Worm (Caenorhabditis elegans) whole organism, late embryonic: ENCODE measurements around the gene sms-3.

Experiments used
- C08G9.2 ChIP-seq: sonication (generic microtip); optimal IDR thresholded peaks from 2 replicates; lab custom pipeline; 2016; ENCODE audit warnings: mild to moderate bottlenecking, missing genetic modification characterization, moderate library complexity, missing compliant biosample characterization
- C38D4.7 ChIP-seq: fragments of 200-800 bp; sonication (Bioruptor generic); optimal IDR thresholded peaks from 2 replicates; lab custom pipeline; 2018; ENCODE audit warnings: mild to moderate bottlenecking, missing genetic modification characterization, moderate library complexity, missing compliant biosample characterization
- F13H6.1 ChIP-seq: sonication (generic microtip); optimal IDR thresholded peaks from 2 replicates; lab custom pipeline; 2016; ENCODE audit warnings: missing genetic modification characterization, missing compliant biosample characterization
- K02D7.2 ChIP-seq: sonication (generic microtip); optimal IDR thresholded peaks from 2 replicates; lab custom pipeline; 2017; ENCODE audit warnings: mild to moderate bottlenecking, missing genetic modification characterization, missing compliant biosample characterization
- Y22D7AL.16 ChIP-seq: sonication (generic microtip); optimal IDR thresholded peaks from 2 replicates; lab custom pipeline; 2016; ENCODE audit warnings: missing genetic modification characterization, missing compliant biosample characterization
- ahr-1 ChIP-seq: sonication (generic microtip); optimal IDR thresholded peaks from 2 replicates; lab custom pipeline; 2016; ENCODE audit warnings: missing genetic modification characterization, missing compliant biosample characterization
- ceh-14 ChIP-seq: sonication (generic microtip); optimal IDR thresholded peaks from 2 replicates; lab custom pipeline; 2016; ENCODE audit warnings: missing genotype, missing genetic modification characterization, missing compliant biosample characterization
- ceh-18 ChIP-seq: sonication (generic microtip); optimal IDR thresholded peaks from 2 replicates; lab custom pipeline; 2016; ENCODE audit warnings: missing genetic modification characterization, missing compliant biosample characterization
- ceh-19 ChIP-seq: fragments of 200-800 bp; sonication (Bioruptor generic); optimal IDR thresholded peaks from 2 replicates; lab custom pipeline; 2018; ENCODE audit warnings: mild to moderate bottlenecking, missing genetic modification characterization, missing compliant biosample characterization
- ceh-2 ChIP-seq: sonication (generic microtip); optimal IDR thresholded peaks from 2 replicates; lab custom pipeline; 2016; ENCODE audit warnings: missing genotype, missing genetic modification characterization, missing compliant biosample characterization
- ceh-24 ChIP-seq: sonication (generic microtip); optimal IDR thresholded peaks from 2 replicates; lab custom pipeline; 2016; ENCODE audit warnings: mild to moderate bottlenecking, missing genetic modification characterization, missing compliant biosample characterization
- ceh-31 ChIP-seq: sonication (generic microtip); optimal IDR thresholded peaks from 2 replicates; lab custom pipeline; 2016; ENCODE audit warnings: missing genetic modification characterization, missing compliant biosample characterization
- ceh-34 ChIP-seq: sonication (generic microtip); optimal IDR thresholded peaks from 2 replicates; lab custom pipeline; 2016; ENCODE audit warnings: mild to moderate bottlenecking, missing genetic modification characterization, missing compliant biosample characterization
- ceh-6 ChIP-seq: fragments of 200-800 bp; sonication (Bioruptor generic); optimal IDR thresholded peaks from 2 replicates; lab custom pipeline; 2018; ENCODE audit warnings: mild to moderate bottlenecking, missing genetic modification characterization, missing compliant biosample characterization
- ceh-9 ChIP-seq: sonication (generic microtip); optimal IDR thresholded peaks from 2 replicates; lab custom pipeline; 2016; ENCODE audit warnings: mild to moderate bottlenecking, missing genetic modification characterization, inconsistent platforms, missing compliant biosample characterization
- che-1 ChIP-seq: sonication (generic microtip); optimal IDR thresholded peaks from 2 replicates; lab custom pipeline; 2016; ENCODE audit warnings: mild to moderate bottlenecking, missing genetic modification characterization, missing compliant biosample characterization
- dve-1 ChIP-seq: sonication (generic microtip); optimal IDR thresholded peaks from 2 replicates; lab custom pipeline; 2017; ENCODE audit warnings: antibody characterized with exemption, mild to moderate bottlenecking, missing genetic modification characterization, missing compliant biosample characterization
- elt-2 ChIP-seq: sonication (generic microtip); optimal IDR thresholded peaks from 2 replicates; lab custom pipeline; 2016; ENCODE audit warnings: missing genetic modification reagents, missing genetic modification characterization, missing compliant biosample characterization
- elt-4 ChIP-seq: sonication (generic microtip); optimal IDR thresholded peaks from 2 replicates; lab custom pipeline; 2016; ENCODE audit warnings: missing genetic modification characterization, missing compliant biosample characterization
- ets-4 ChIP-seq: sonication (generic microtip); optimal IDR thresholded peaks from 2 replicates; lab custom pipeline; 2016; ENCODE audit warnings: missing genetic modification characterization, missing compliant biosample characterization
- eyg-1 ChIP-seq: sonication (generic microtip); optimal IDR thresholded peaks from 2 replicates; lab custom pipeline; 2016; ENCODE audit warnings: missing genotype, missing genetic modification characterization, missing compliant biosample characterization
- fax-1 ChIP-seq: sonication (generic microtip); optimal IDR thresholded peaks from 2 replicates; lab custom pipeline; 2016; ENCODE audit warnings: missing genotype, missing genetic modification characterization, missing compliant biosample characterization
- fkh-10 ChIP-seq: fragments of 150-350 bp; optimal IDR thresholded peaks from 2 replicates; lab custom pipeline; 2014; ENCODE audit warnings: missing biosample characterization, missing genetic modification reagents, missing genetic modification characterization
- fkh-6 ChIP-seq: sonication (generic microtip); optimal IDR thresholded peaks from 2 replicates; lab custom pipeline; 2016; ENCODE audit warnings: missing genetic modification characterization, missing compliant biosample characterization
- gmeb-2 ChIP-seq: sonication (generic microtip); optimal IDR thresholded peaks from 2 replicates; lab custom pipeline; 2016; ENCODE audit warnings: missing genetic modification characterization, inconsistent platforms, missing compliant biosample characterization
- hlh-13 ChIP-seq: fragments of 200-800 bp; sonication (Bioruptor generic); optimal IDR thresholded peaks from 2 replicates; lab custom pipeline; 2018; ENCODE audit warnings: mild to moderate bottlenecking, missing genetic modification characterization, missing compliant biosample characterization
- hlh-15 ChIP-seq: sonication (generic microtip); optimal IDR thresholded peaks from 2 replicates; lab custom pipeline; 2016; ENCODE audit warnings: missing genetic modification characterization, missing compliant biosample characterization
- hlh-6 ChIP-seq: sonication (generic microtip); optimal IDR thresholded peaks from 2 replicates; lab custom pipeline; 2016; ENCODE audit warnings: missing genotype, missing genetic modification characterization, missing compliant biosample characterization
- lim-6 ChIP-seq: sonication (generic microtip); optimal IDR thresholded peaks from 2 replicates; lab custom pipeline; 2016; ENCODE audit warnings: missing genetic modification characterization, missing compliant biosample characterization
- lin-11 ChIP-seq: fragments of 200-800 bp; sonication (Bioruptor generic); optimal IDR thresholded peaks from 2 replicates; lab custom pipeline; 2018; ENCODE audit warnings: mild to moderate bottlenecking, missing genetic modification characterization, missing compliant biosample characterization
- nfya-1 ChIP-seq: sonication (generic microtip); optimal IDR thresholded peaks from 2 replicates; lab custom pipeline; 2017; ENCODE audit warnings: missing genetic modification characterization, mild to moderate bottlenecking, missing compliant biosample characterization, antibody characterized with exemption, moderate library complexity
- nhr-11 ChIP-seq: fragments of 150-350 bp; optimal IDR thresholded peaks from 2 replicates; lab custom pipeline; 2014; ENCODE audit warnings: missing biosample characterization, missing genetic modification characterization
- pag-3 ChIP-seq: sonication (generic microtip); optimal IDR thresholded peaks from 2 replicates; lab custom pipeline; 2016; ENCODE audit warnings: missing compliant biosample characterization, missing genetic modification characterization, borderline replicate concordance
- pax-1 ChIP-seq: fragments of 150-350 bp; optimal IDR thresholded peaks from 2 replicates; lab custom pipeline; 2014; ENCODE audit warnings: missing biosample characterization, missing genetic modification characterization
- pha-2 ChIP-seq: sonication (generic microtip); optimal IDR thresholded peaks from 2 replicates; lab custom pipeline; 2017; ENCODE audit warnings: mild to moderate bottlenecking, missing genetic modification characterization, missing compliant biosample characterization
- pha-4 ChIP-seq: fragments of 150-350 bp; optimal IDR thresholded peaks from 2 replicates; lab custom pipeline; 2018; ENCODE audit warnings: missing biosample characterization, missing genetic modification reagents, missing genetic modification characterization
- pqm-1 ChIP-seq: sonication (generic microtip); optimal IDR thresholded peaks from 2 replicates; lab custom pipeline; 2016; ENCODE audit warnings: missing genetic modification characterization, missing compliant biosample characterization
- ref-2 ChIP-seq: sonication (generic microtip); optimal IDR thresholded peaks from 2 replicates; lab custom pipeline; 2016; ENCODE audit warnings: missing genetic modification characterization, missing compliant biosample characterization
- sdc-2 ChIP-seq: sonication (generic microtip); optimal IDR thresholded peaks from 2 replicates; lab custom pipeline; 2016; ENCODE audit warnings: missing genotype, missing genetic modification characterization, missing compliant biosample characterization
- sox-2 ChIP-seq: fragments of 200-800 bp; sonication (Bioruptor generic); IDR thresholded peaks from 2 replicates; pipeline ENCODE4 v1.3.6; 2022; ENCODE audit warnings: missing genetic modification reagents, missing genetic modification characterization, missing compliant biosample characterization
- sox-4 ChIP-seq: sonication (generic microtip); optimal IDR thresholded peaks from 2 replicates; lab custom pipeline; 2017; ENCODE audit warnings: mild to moderate bottlenecking, missing genetic modification characterization, inconsistent platforms, missing compliant biosample characterization
- tbx-2 ChIP-seq: sonication (generic microtip); optimal IDR thresholded peaks from 2 replicates; lab custom pipeline; 2016; ENCODE audit warnings: missing genetic modification characterization, missing compliant biosample characterization
- tbx-7 ChIP-seq: sonication (generic microtip); optimal IDR thresholded peaks from 2 replicates; lab custom pipeline; 2016; ENCODE audit warnings: missing genotype, missing genetic modification characterization, missing compliant biosample characterization
- ttx-3 ChIP-seq: sonication (generic microtip); optimal IDR thresholded peaks from 2 replicates; lab custom pipeline; 2016; ENCODE audit warnings: missing genetic modification reagents, missing genetic modification characterization, missing compliant biosample characterization
- unc-55 ChIP-seq: sonication (generic microtip); optimal IDR thresholded peaks from 2 replicates; lab custom pipeline; 2017; ENCODE audit warnings: missing biosample characterization, missing genetic modification reagents, missing genetic modification characterization
- zip-5 ChIP-seq: sonication (generic microtip); optimal IDR thresholded peaks from 2 replicates; lab custom pipeline; 2016; ENCODE audit warnings: missing genetic modification characterization, missing compliant biosample characterization

sms-3 gene

ce11 chrIII:1621330-1621729 is 20.4 kb upstream of the sms-3 start:
- TF ChIP-seq ceh-6 (no peak), fkh-10 (GFP tag; lab: Kevin White, UChicago) (no peak), ref-2 (no peak), hlh-13 (GFP tag; lab: Kevin White, UChicago) (no peak), pha-4 (tag; lab: Kevin White, UChicago) (no peak), C38D4.7 (GFP tag; lab: Kevin White, UChicago) (no peak), elt-2 (tag; lab: Kevin White, UChicago) (no peak)

ce11 chrIII:1619890-1620289 is 18.9 kb upstream of the sms-3 start:
- TF ChIP-seq tbx-2 (tag; lab: Kevin White, UChicago), result no peak
- TF ChIP-seq unc-55 (GFP tag; lab: Kevin White, UChicago), result no peak
- no peak for TF ChIP-seq hlh-6 (tag; lab: Kevin White, UChicago)
- TF ChIP-seq C08G9.2, result no peak
- TF ChIP-seq pha-4 (tag; lab: Kevin White, UChicago), result no peak
- no peak for TF ChIP-seq ceh-24
- TF ChIP-seq ceh-18, result no peak
- TF ChIP-seq ceh-9, result no peak
- TF ChIP-seq ref-2, result no peak
- no peak for TF ChIP-seq Y22D7AL.16 (tag; lab: Kevin White, UChicago)

- no peak for TF ChIP-seq ceh-24
- TF ChIP-seq ceh-34 (tag; lab: Kevin White, UChicago), result no peak
- no peak for TF ChIP-seq ahr-1 (tag; lab: Kevin White, UChicago)
- no peak for TF ChIP-seq pqm-1 (tag; lab: Kevin White, UChicago)
- no peak for TF ChIP-seq sdc-2 (tag; lab: Kevin White, UChicago)
- no peak for TF ChIP-seq C08G9.2
- TF ChIP-seq K02D7.2 (tag; lab: Kevin White, UChicago), result no peak
- no peak for TF ChIP-seq eyg-1 (tag; lab: Kevin White, UChicago)
- TF ChIP-seq che-1 (tag; lab: Kevin White, UChicago), result no peak
- no peak for TF ChIP-seq pax-1 (tag; lab: Kevin White, UChicago)
- TF ChIP-seq fax-1, result no peak
- TF ChIP-seq ceh-19 (GFP tag; lab: Kevin White, UChicago), result no peak
- TF ChIP-seq ceh-2, result no peak
- TF ChIP-seq nhr-11 (tag; lab: Kevin White, UChicago), result no peak
- no peak for TF ChIP-seq ttx-3 (tag; lab: Kevin White, UChicago)
These were observed 18.5 kb upstream of the sms-3 start, which contains the start of gene hsp-60 for ce11 chrIII:1619442-1619841. hsp-60 (plus strand) TSS chrIII:1619742.

- TF ChIP-seq nfya-1 (tag; lab: Kevin White, UChicago) (peak; percentile 100), F13H6.1 (peak; percentile 80), hlh-13 (GFP tag; lab: Kevin White, UChicago) (peak; percentile 28), ceh-24 (peak; percentile 16), lin-11 (tag; lab: Kevin White, UChicago) (peak; percentile 67), zip-5 (peak; percentile 48), dve-1 (tag; lab: Kevin White, UChicago) (peak; percentile 83), C38D4.7 (GFP tag; lab: Kevin White, UChicago) (peak; percentile 66), sox-4 (tag; lab: Kevin White, UChicago) (peak; percentile 54), ceh-9 (no peak), elt-2 (tag; lab: Kevin White, UChicago) (peak; percentile 93), pha-2 (tag; lab: Kevin White, UChicago) (peak; percentile 84), nhr-11 (tag; lab: Kevin White, UChicago) (no peak), ets-4 (tag; lab: Kevin White, UChicago) (peak; percentile 49), elt-4 (tag; lab: Kevin White, UChicago) (no peak), pag-3 (tag; lab: Kevin White, UChicago) (no peak), C08G9.2 (peak; percentile 85), ceh-31 (tag; lab: Kevin White, UChicago) (peak; percentile 95), fkh-6 (tag; lab: Kevin White, UChicago) (peak; percentile 76), sox-2 (peak; percentile 64), unc-55 (GFP tag; lab: Kevin White, UChicago) (no peak), ceh-14 (tag; lab: Kevin White, UChicago) (peak; percentile 90), hlh-15 (peak; percentile 7), Y22D7AL.16 (tag; lab: Kevin White, UChicago) (peak; percentile 20), tbx-7 (tag; lab: Kevin White, UChicago) (peak; percentile 66), gmeb-2 (tag; lab: Kevin White, UChicago) (peak; percentile 74), ahr-1 (tag; lab: Kevin White, UChicago) (peak; percentile 59), lim-6 (peak; percentile 57), fax-1 (peak; percentile 80), sdc-2 (tag; lab: Kevin White, UChicago) (peak; percentile 73)
These were observed 18.0 kb upstream of the sms-3 start, which contains the start of gene Y22D7AL.10 for ce11 chrIII:1618915-1619314. Y22D7AL.10 (minus strand) TSS chrIII:1618929.
